Fruit fly (Drosophila melanogaster) whole organism, embryonic: ENCODE measurements around the gene CG13634.
A peak's percentile ranks its signal among the peaks of the same experiment; 100 is the strongest.

Source experiments
- Adf1 ChIP-seq: fragments of 200-800 bp; sonication (Bioruptor generic); IDR thresholded peaks from 2 replicates; pipeline ENCODE4 v1.3.6; 2022; ENCODE audit warnings: missing biosample characterization, missing genetic modification characterization
- Antp ChIP-seq: fragments of 200-800 bp; sonication (Bioruptor generic); optimal IDR thresholded peaks from 3 replicates; lab custom pipeline; 2016; ENCODE audit warnings: missing biosample characterization, missing genetic modification characterization
- Atf-2 ChIP-seq: fragments of 200-800 bp; sonication (Bioruptor generic); optimal IDR thresholded peaks from 2 replicates; lab custom pipeline; 2016; ENCODE audit warnings: missing biosample characterization, missing genetic modification characterization
- Bdp1 ChIP-seq: fragments of 200-800 bp; sonication (Bioruptor generic); optimal IDR thresholded peaks from 3 replicates; lab custom pipeline; 2016; ENCODE audit warnings: missing biosample characterization, missing genetic modification characterization
- BtbVII ChIP-seq: fragments of 200-800 bp; sonication (Bioruptor generic); optimal IDR thresholded peaks from 3 replicates; lab custom pipeline; 2017; ENCODE audit warnings: missing biosample characterization, mild to moderate bottlenecking, missing genetic modification characterization
- CG10565 ChIP-seq: fragments of 200-800 bp; sonication (Bioruptor generic); optimal IDR thresholded peaks from 3 replicates; lab custom pipeline; 2016; ENCODE audit warnings: missing biosample characterization, mild to moderate bottlenecking, missing genetic modification characterization
- CG11696 ChIP-seq: fragments of 200-800 bp; sonication (Bioruptor generic); IDR thresholded peaks from 2 replicates; pipeline ENCODE4 v1.3.6; 2022; ENCODE audit warnings: missing biosample characterization, missing genetic modification characterization
- CG12155 ChIP-seq: fragments of 200-800 bp; sonication (Bioruptor generic); optimal IDR thresholded peaks from 3 replicates; lab custom pipeline; 2016; ENCODE audit warnings: missing biosample characterization, missing genetic modification characterization
- CG12659 ChIP-seq: fragments of 200-800 bp; sonication (Bioruptor generic); optimal IDR thresholded peaks from 3 replicates; lab custom pipeline; 2017; ENCODE audit warnings: mild to moderate bottlenecking, missing biosample characterization, missing genetic modification reagents, missing genetic modification characterization
- CG13624 ChIP-seq: fragments of 200-800 bp; sonication (Bioruptor generic); optimal IDR thresholded peaks from 2 replicates; lab custom pipeline; 2016; ENCODE audit warnings: missing biosample characterization, missing genetic modification characterization
- CG1602 ChIP-seq: fragments of 200-800 bp; sonication (Bioruptor generic); optimal IDR thresholded peaks from 3 replicates; lab custom pipeline; 2016; ENCODE audit warnings: missing biosample characterization, missing genetic modification characterization
- CG16779 ChIP-seq: fragments of 200-800 bp; sonication (Bioruptor generic); IDR thresholded peaks from 2 replicates; pipeline ENCODE4 v1.3.6; 2022; ENCODE audit warnings: missing biosample characterization, missing genetic modification characterization
- CG17568 ChIP-seq: fragments of 200-800 bp; sonication (Bioruptor generic); optimal IDR thresholded peaks from 2 replicates; lab custom pipeline; 2018; ENCODE audit warnings: missing biosample characterization, mild to moderate bottlenecking, missing genetic modification characterization, moderate library complexity
- CG1792 ChIP-seq: fragments of 200-800 bp; sonication (Bioruptor generic); optimal IDR thresholded peaks from 2 replicates; lab custom pipeline; 2016; ENCODE audit warnings: missing biosample characterization, missing genetic modification characterization
- CG2116 ChIP-seq: fragments of 200-800 bp; sonication (Bioruptor generic); optimal IDR thresholded peaks from 3 replicates; lab custom pipeline; 2018; ENCODE audit warnings: missing biosample characterization, mild to moderate bottlenecking, missing genetic modification characterization
- CG2712 ChIP-seq: fragments of 200-800 bp; optimal IDR thresholded peaks from 3 replicates; lab custom pipeline; 2019; ENCODE audit warnings: missing biosample characterization, mild to moderate bottlenecking, missing genetic modification characterization, moderate library complexity
- CG3065 ChIP-seq: fragments of 200-800 bp; sonication (Bioruptor generic); optimal IDR thresholded peaks from 2 replicates; lab custom pipeline; 2016; ENCODE audit warnings: missing biosample characterization, missing genetic modification characterization
- CG3726 ChIP-seq: fragments of 200-800 bp; sonication (Bioruptor generic); IDR thresholded peaks from 3 replicates; pipeline ENCODE4, ENCODE4 v1.3.6; 2022; ENCODE audit warnings: missing biosample characterization, missing genetic modification characterization
- CG3838 ChIP-seq: fragments of 200-800 bp; sonication (Bioruptor generic); optimal IDR thresholded peaks from 3 replicates; lab custom pipeline; 2016; ENCODE audit warnings: missing biosample characterization, missing genetic modification characterization
- CG42726 ChIP-seq: fragments of 200-800 bp; sonication (Bioruptor generic); IDR thresholded peaks from 2 replicates; pipeline ENCODE4 v1.3.6; 2022; ENCODE audit warnings: missing biosample characterization, missing genetic modification characterization; ENCODE audit not compliant: partially characterized antibody
- CG6689 ChIP-seq: fragments of 200-800 bp; sonication (Bioruptor generic); IDR thresholded peaks from 2 replicates; pipeline ENCODE4 v1.3.6; 2022; ENCODE audit warnings: missing biosample characterization, missing genetic modification characterization
- CG7786 ChIP-seq: fragments of 200-800 bp; sonication (Bioruptor generic); optimal IDR thresholded peaks from 2 replicates; lab custom pipeline; 2016; ENCODE audit warnings: missing biosample characterization, missing genetic modification characterization
- CTCF ChIP-seq: fragments of 200-800 bp; sonication (Bioruptor generic); optimal IDR thresholded peaks from 2 replicates; lab custom pipeline; 2017; ENCODE audit warnings: missing biosample characterization, mild to moderate bottlenecking, missing genetic modification characterization, moderate library complexity
- CkIIα-i1 ChIP-seq: fragments of 200-800 bp; sonication (Bioruptor generic); IDR thresholded peaks from 2 replicates; pipeline ENCODE4 v1.3.6; 2022; ENCODE audit warnings: missing biosample characterization, missing genetic modification characterization
- D19A ChIP-seq: fragments of 200-800 bp; optimal IDR thresholded peaks from 3 replicates; lab custom pipeline; 2019; ENCODE audit warnings: missing biosample characterization, mild to moderate bottlenecking, missing genetic modification characterization, moderate library complexity
- Dad ChIP-seq: fragments of 200-800 bp; sonication (Bioruptor generic); optimal IDR thresholded peaks from 3 replicates; lab custom pipeline; 2016; ENCODE audit warnings: missing biosample characterization, missing genetic modification characterization
- Fer1 ChIP-seq: fragments of 200-800 bp; sonication (Bioruptor generic); optimal IDR thresholded peaks from 2 replicates; lab custom pipeline; 2017; ENCODE audit warnings: missing biosample characterization, mild to moderate bottlenecking, missing genetic modification characterization
- Hr3 ChIP-seq: fragments of 200-800 bp; sonication (Bioruptor generic); optimal IDR thresholded peaks from 3 replicates; lab custom pipeline; 2016; ENCODE audit warnings: missing biosample characterization, missing genetic modification characterization
- NfI ChIP-seq: fragments of 200-800 bp; sonication (Bioruptor generic); optimal IDR thresholded peaks from 3 replicates; lab custom pipeline; 2018; ENCODE audit warnings: missing biosample characterization, mild to moderate bottlenecking, missing genetic modification characterization, moderate library complexity
- PHDP ChIP-seq: fragments of 200-800 bp; sonication (Bioruptor generic); optimal IDR thresholded peaks from 3 replicates; lab custom pipeline; 2018; ENCODE audit warnings: missing biosample characterization, mild to moderate bottlenecking, missing genetic modification characterization, moderate library complexity
- Ssrp ChIP-seq: fragments of 200-800 bp; sonication (Bioruptor generic); optimal IDR thresholded peaks from 2 replicates; lab custom pipeline; 2018; ENCODE audit warnings: missing biosample characterization, mild to moderate bottlenecking, missing genetic modification characterization, moderate library complexity
- Trl ChIP-seq, 3 experiments: fragments of >200 bp in 2 of 3; fragments of 200-800 bp in 1 of 3; sonication (Bioruptor generic) in 1 of 3; optimal IDR thresholded peaks; 2 replicates in 1 of 3; 3 replicates in 2 of 3; lab custom pipeline; 2016 to 2017; ENCODE audit warnings: missing biosample characterization in 1 of 3, missing genetic modification characterization in 1 of 3
- al ChIP-seq: fragments of 200-800 bp; sonication (Bioruptor generic); IDR thresholded peaks from 2 replicates; pipeline ENCODE4 v1.3.6; 2022; ENCODE audit warnings: missing biosample characterization, missing genetic modification characterization
- bbx ChIP-seq: fragments of 200-800 bp; sonication (Bioruptor generic); IDR thresholded peaks from 2 replicates; pipeline ENCODE4 v1.3.6; 2022; ENCODE audit warnings: missing biosample characterization, missing genetic modification characterization; ENCODE audit not compliant: partially characterized antibody
- da ChIP-seq: fragments of 200-800 bp; sonication (Bioruptor generic); optimal IDR thresholded peaks from 2 replicates; lab custom pipeline; 2016; ENCODE audit warnings: missing biosample characterization, missing genetic modification characterization
- esg ChIP-seq: fragments of 200-800 bp; sonication (Bioruptor generic); conservative IDR thresholded peaks from 2 replicates; pipeline ENCODE4 v1.3.6; 2022; ENCODE audit warnings: missing biosample characterization, missing genetic modification characterization
- ind ChIP-seq: fragments of 200-800 bp; sonication (Bioruptor generic); optimal IDR thresholded peaks from 3 replicates; lab custom pipeline; 2016; ENCODE audit warnings: missing biosample characterization, missing genetic modification characterization
- ken ChIP-seq: fragments of 200-800 bp; sonication (Bioruptor generic); IDR thresholded peaks from 3 replicates; pipeline ENCODE4 v1.3.6; 2022; ENCODE audit warnings: missing biosample characterization, missing genetic modification characterization
- lov ChIP-seq, 2 experiments: fragments of 200-800 bp in 1 of 2; fragments of >200 bp in 1 of 2; sonication (Bioruptor generic) in 1 of 2; IDR thresholded peaks in 1 of 2; optimal IDR thresholded peaks in 1 of 2; 2 replicates in 1 of 2; 3 replicates in 1 of 2; pipeline versions ENCODE4 v1.3.6 to Lab custom; 2017 to 2022; ENCODE audit warnings: missing biosample characterization in 1 of 2, missing genetic modification characterization in 1 of 2
- mam ChIP-seq: fragments of 200-800 bp; sonication (Bioruptor generic); optimal IDR thresholded peaks from 3 replicates; lab custom pipeline; 2016; ENCODE audit warnings: missing biosample characterization, missing genetic modification characterization
- nerfin-1 ChIP-seq: fragments of 200-800 bp; sonication (Bioruptor generic); optimal IDR thresholded peaks from 3 replicates; lab custom pipeline; 2019; ENCODE audit warnings: missing biosample characterization, mild to moderate bottlenecking, missing genetic modification characterization, moderate library complexity
- oc ChIP-seq: fragments of 200-800 bp; sonication (Bioruptor generic); optimal IDR thresholded peaks from 2 replicates; lab custom pipeline; 2018; ENCODE audit warnings: missing biosample characterization, mild to moderate bottlenecking, missing genetic modification characterization, moderate library complexity
- pnt ChIP-seq: fragments of 200-800 bp; sonication (Bioruptor generic); optimal IDR thresholded peaks from 3 replicates; lab custom pipeline; 2016; ENCODE audit warnings: missing biosample characterization, missing genetic modification characterization
- prd ChIP-seq, 3 experiments: fragments of >200 bp in 2 of 3; fragments of 200-800 bp in 1 of 3; sonication (Bioruptor generic) in 1 of 3; optimal IDR thresholded peaks in 2 of 3; IDR thresholded peaks in 1 of 3; 2 replicates in 2 of 3; 3 replicates in 1 of 3; pipeline versions ENCODE4 v1.3.6 to Lab custom; 2017 to 2022; ENCODE audit warnings: missing biosample characterization in 1 of 3, missing genetic modification characterization in 1 of 3
- scrt ChIP-seq: fragments of 200-800 bp; sonication (Bioruptor generic); optimal IDR thresholded peaks from 2 replicates; lab custom pipeline; 2018; ENCODE audit warnings: missing biosample characterization, mild to moderate bottlenecking, missing genetic modification characterization, moderate library complexity
- shn ChIP-seq: fragments of 200-800 bp; sonication (Bioruptor generic); optimal IDR thresholded peaks from 3 replicates; lab custom pipeline; 2016; ENCODE audit warnings: missing biosample characterization, missing genetic modification characterization
- ssp ChIP-seq: fragments of 200-800 bp; sonication (Bioruptor generic); IDR thresholded peaks from 2 replicates; pipeline ENCODE4 v1.3.6; 2022; ENCODE audit warnings: missing biosample characterization, missing genetic modification characterization
- usp ChIP-seq: fragments of >200 bp; optimal IDR thresholded peaks from 2 replicates; lab custom pipeline; 2017; ENCODE audit warnings: missing biosample characterization, missing genetic modification characterization
- vnd ChIP-seq: fragments of 200-800 bp; sonication (Bioruptor generic); IDR thresholded peaks from 3 replicates; pipeline ENCODE4 v1.3.6; 2022; ENCODE audit warnings: missing biosample characterization, missing genetic modification characterization; ENCODE audit not compliant: partially characterized antibody
- vvl ChIP-seq: fragments of 200-800 bp; sonication (Bioruptor generic); IDR thresholded peaks from 2 replicates; pipeline ENCODE4 v1.3.6; 2022; ENCODE audit warnings: missing biosample characterization, missing genetic modification characterization
- wor ChIP-seq: fragments of 200-800 bp; sonication (Bioruptor generic); IDR thresholded peaks from 2 replicates; pipeline ENCODE4 v1.3.6; 2022; ENCODE audit warnings: missing biosample characterization, missing genetic modification characterization

CG13634 gene

dm6 chr3R:24753561-24754027, 36.3 kb downstream of the CG13634 start, which contains the start of gene asp (continued):
- no peak for TF ChIP-seq NfI
- TF ChIP-seq CG11696 = no peak
- no peak for TF ChIP-seq Bdp1 (GFP tag; lab: Kevin White, UChicago)
- no peak for TF ChIP-seq CG2712 (tag; lab: Kevin White, UChicago)
- no peak for TF ChIP-seq nerfin-1 (tag; lab: Kevin White, UChicago)
- TF ChIP-seq CG7786 (GFP tag; lab: Kevin White, UChicago) = no peak
- peak; percentile 30 for TF ChIP-seq Hr3 (GFP tag; lab: Kevin White, UChicago)
- no peak for TF ChIP-seq al (GFP tag; lab: Robert Waterston, UW)
- no peak for TF ChIP-seq wor
- TF ChIP-seq CG1792 (GFP tag; lab: Kevin White, UChicago) = no peak
- no peak for TF ChIP-seq Adf1
- TF ChIP-seq CkIIα-i1 (GFP tag; lab: Robert Waterston, UW) = no peak
- TF ChIP-seq usp = no peak
- no peak for TF ChIP-seq CG3838 (GFP tag; lab: Kevin White, UChicago)
- no peak for TF ChIP-seq Antp (GFP tag; lab: Kevin White, UChicago)
- TF ChIP-seq scrt (GFP tag; lab: Kevin White, UChicago) = no peak
- TF ChIP-seq ken (GFP tag; lab: Robert Waterston, UW) = no peak
- no peak for TF ChIP-seq Dad (GFP tag; lab: Kevin White, UChicago)
- TF ChIP-seq CG6689 (GFP tag; lab: Robert Waterston, UW) = no peak
- no peak for TF ChIP-seq pnt (GFP tag; lab: Kevin White, UChicago)
- TF ChIP-seq D19A = no peak
- TF ChIP-seq esg (GFP tag; lab: Robert Waterston, UW) = no peak
- TF ChIP-seq lov (optimal IDR thresholded peaks at IDR 0.05; lab: Kevin White, UChicago) = no peak
- no peak for TF ChIP-seq lov (GFP tag; IDR thresholded peaks at IDR 0.05; lab: Robert Waterston, UW)
- no peak for TF ChIP-seq shn
- no peak for TF ChIP-seq CG12659
- peak; percentile 85 for TF ChIP-seq vnd (GFP tag; lab: Robert Waterston, UW)
- TF ChIP-seq ssp (GFP tag; lab: Robert Waterston, UW) = peak; percentile 80
- TF ChIP-seq ind (GFP tag; lab: Kevin White, UChicago) = peak; percentile 5
- TF ChIP-seq BtbVII (GFP tag; lab: Kevin White, UChicago) = no peak
- TF ChIP-seq Atf-2 (GFP tag; lab: Kevin White, UChicago) = no peak
- no peak for TF ChIP-seq da (GFP tag; lab: Kevin White, UChicago)
- TF ChIP-seq mam = peak; percentile 4
- TF ChIP-seq CG3065 (GFP tag; lab: Kevin White, UChicago) = no peak
- no peak for TF ChIP-seq CG10565
- TF ChIP-seq CG2116 (GFP tag; lab: Kevin White, UChicago) = peak; percentile 92
- TF ChIP-seq vvl (GFP tag; lab: Robert Waterston, UW) = 0 out of 2 replicates have a peak, but pooled peaks have one; percentile 13
- TF ChIP-seq CG12155 = no peak
- TF ChIP-seq CG17568 (GFP tag; lab: Kevin White, UChicago) = no peak
- no peak for TF ChIP-seq Fer1 (GFP tag; lab: Kevin White, UChicago)
- TF ChIP-seq CG16779 (GFP tag; lab: Robert Waterston, UW) = no peak
- TF ChIP-seq Trl (optimal IDR thresholded peaks at IDR 0.05; lab: Kevin White, UChicago) = no peak
- TF ChIP-seq Trl (GFP tag; optimal IDR thresholded peaks at IDR 0.05; lab: Kevin White, UChicago) = no peak
- TF ChIP-seq prd (optimal IDR thresholded peaks at IDR 0.05; lab: Kevin White, UChicago) = no peak
- peak; percentile 28; the same call in 1 of the 3 replicates for TF ChIP-seq prd (GFP tag; IDR thresholded peaks at IDR 0.05; lab: Robert Waterston, UW)
- no peak for TF ChIP-seq CTCF (GFP tag; lab: Kevin White, UChicago)
- TF ChIP-seq CG13624 (GFP tag; lab: Kevin White, UChicago) = no peak
- TF ChIP-seq CG3726 (GFP tag; lab: Robert Waterston, UW) = no peak
- TF ChIP-seq Ssrp (tag; lab: Kevin White, UChicago) = no peak
- no peak for TF ChIP-seq CG1602 (GFP tag; lab: Kevin White, UChicago)
- peak; percentile 71 for TF ChIP-seq bbx (GFP tag; lab: Robert Waterston, UW)
- peak; percentile 64; the same call in 1 of the 2 replicates for TF ChIP-seq CG42726 (GFP tag; lab: Robert Waterston, UW)
- no peak for TF ChIP-seq PHDP (tag; lab: Kevin White, UChicago)
- TF ChIP-seq oc = no peak
